Fruit fly (Drosophila melanogaster) whole organism: ENCODE data around the gene mib2.

Experiments
- CG8478 ChIP-seq: fragments of >200 bp; optimal IDR thresholded peaks from 2 replicates; lab custom pipeline; 2018; ENCODE audit warnings: inconsistent platforms
- Dll ChIP-seq: fragments of >200 bp; optimal IDR thresholded peaks from 2 replicates; lab custom pipeline; 2017
- EcR ChIP-seq, 2 experiments: fragments of >200 bp; optimal IDR thresholded peaks; 2 replicates each; lab custom pipeline; 2017; ENCODE audit warnings: missing biosample characterization in 2 of 2, missing genetic modification characterization in 2 of 2, missing genetic modification reagents in 2 of 2
- pan ChIP-seq: fragments of >200 bp; optimal IDR thresholded peaks from 2 replicates; lab custom pipeline; 2017
- psq ChIP-seq: fragments of >200 bp; optimal IDR thresholded peaks from 2 replicates; lab custom pipeline; 2017
- usp ChIP-seq: fragments of >200 bp; optimal IDR thresholded peaks from 2 replicates; lab custom pipeline; 2017; ENCODE audit warnings: missing biosample characterization, missing genetic modification characterization, mixed read lengths

mib2 gene

dm6 chr2L:19034213-19034929 is at the start of gene mib2, which contains the start of gene CG31800:
mib2 (plus strand) TSS chr2L:19034444.
CG31800 (minus strand) TSS chr2L:19034576.
- no peak for TF ChIP-seq EcR (GFP tag; optimal IDR thresholded peaks at IDR 0.05; lab: Kevin White, UChicago)
- no peak for TF ChIP-seq psq (lab: Kevin White, UChicago)
- TF ChIP-seq CG8478 (lab: Kevin White, UChicago) = no peak
- no peak for TF ChIP-seq usp (GFP tag; lab: Kevin White, UChicago)
- no peak for TF ChIP-seq Dll
- TF ChIP-seq pan (lab: Kevin White, UChicago) = no peak

- TF ChIP-seq psq (lab: Kevin White, UChicago) (no peak), EcR (GFP tag; optimal IDR thresholded peaks at IDR 0.05; lab: Kevin White, UChicago) (no peak), pan (lab: Kevin White, UChicago) (no peak), usp (GFP tag; lab: Kevin White, UChicago) (no peak), CG8478 (lab: Kevin White, UChicago) (no peak)
Measured at dm6 chr2L:18985201-18986124, 48.8 kb upstream of the mib2 start.

- no peak for TF ChIP-seq pan (lab: Kevin White, UChicago)
- TF ChIP-seq psq (lab: Kevin White, UChicago) = no peak
Measured at dm6 chr2L:18986125-18986498, 48.1 kb upstream of the mib2 start.

dm6 chr2L:18987078-18987895 is 47.0 kb upstream of the mib2 start, which contains the start of the genes Swip-1 and EMC5:
Swip-1 (minus strand) TSS chr2L:18987280.
EMC5 (plus strand) TSS chr2L:18987707.
- no peak for TF ChIP-seq CG8478 (lab: Kevin White, UChicago)
- TF ChIP-seq EcR (GFP tag; optimal IDR thresholded peaks at IDR 0.05; lab: Kevin White, UChicago) = no peak
- TF ChIP-seq Dll = no peak
- no peak for TF ChIP-seq usp (GFP tag; lab: Kevin White, UChicago)
- TF ChIP-seq psq (lab: Kevin White, UChicago) = no peak
- TF ChIP-seq pan (lab: Kevin White, UChicago) = no peak

- TF ChIP-seq EcR (GFP tag; optimal IDR thresholded peaks at IDR 0.05; lab: Kevin White, UChicago) (no peak), psq (lab: Kevin White, UChicago) (no peak)
Measured at dm6 chr2L:18990133-18990532, 44.1 kb upstream of the mib2 start, which contains the start of gene CG15170. CG15170 (minus strand) TSS chr2L:18990233.

dm6 chr2L:18990720-18991119 is 43.5 kb upstream of the mib2 start, which contains the start of gene CG15169:
CG15169 (plus strand) TSS chr2L:18991020.
- no peak for TF ChIP-seq usp (GFP tag; lab: Kevin White, UChicago)
- no peak for TF ChIP-seq Dll
- TF ChIP-seq CG8478 (lab: Kevin White, UChicago) = no peak
- no peak for TF ChIP-seq EcR (GFP tag; optimal IDR thresholded peaks at IDR 0.05; lab: Kevin White, UChicago)
- TF ChIP-seq pan (lab: Kevin White, UChicago) = no peak
- no peak for TF ChIP-seq psq (lab: Kevin White, UChicago)

dm6 chr2L:18992196-18992595 is 42.0 kb upstream of the mib2 start, which contains the start of gene CG46465:
CG46465 (plus strand) TSS chr2L:18992496.
- no peak for TF ChIP-seq EcR (GFP tag; optimal IDR thresholded peaks at IDR 0.05; lab: Kevin White, UChicago)
- TF ChIP-seq pan (lab: Kevin White, UChicago) = no peak
- TF ChIP-seq Dll = no peak
- no peak for TF ChIP-seq usp (GFP tag; lab: Kevin White, UChicago)
- TF ChIP-seq psq (lab: Kevin White, UChicago) = no peak
- no peak for TF ChIP-seq CG8478 (lab: Kevin White, UChicago)

- no peak for TF ChIP-seq usp (GFP tag; lab: Kevin White, UChicago)
Measured at dm6 chr2L:18995660-18996417, 38.4 kb upstream of the mib2 start, which contains the start of gene CG10650. CG10650 (minus strand) TSS chr2L:18995934.

- no peak for TF ChIP-seq psq (lab: Kevin White, UChicago)
- TF ChIP-seq CG8478 (lab: Kevin White, UChicago) = no peak
- TF ChIP-seq pan (lab: Kevin White, UChicago) = no peak
- TF ChIP-seq usp (GFP tag; lab: Kevin White, UChicago) = no peak
- TF ChIP-seq EcR (GFP tag; optimal IDR thresholded peaks at IDR 0.05; lab: Kevin White, UChicago) = no peak
- TF ChIP-seq Dll = no peak
Measured at dm6 chr2L:18997148-18997547, 37.1 kb upstream of the mib2 start, which contains the start of gene CG31792. CG31792 (plus strand) TSS chr2L:18997448.

- no peak for TF ChIP-seq Dll
- no peak for TF ChIP-seq pan (lab: Kevin White, UChicago)
- TF ChIP-seq psq (lab: Kevin White, UChicago) = no peak
- no peak for TF ChIP-seq EcR (GFP tag; optimal IDR thresholded peaks at IDR 0.05; lab: Kevin White, UChicago)
- TF ChIP-seq CG8478 (lab: Kevin White, UChicago) = no peak
- no peak for TF ChIP-seq usp (GFP tag; lab: Kevin White, UChicago)
Measured at dm6 chr2L:19002468-19002867, 31.8 kb upstream of the mib2 start.
